Worm (Caenorhabditis elegans) whole organism, L4 larva: ENCODE measurements around the gene tba-4.

Experiments
- F37D6.2 ChIP-seq: sonication (generic microtip); optimal IDR thresholded peaks from 2 replicates; lab custom pipeline; 2016; ENCODE audit warnings: mild to moderate bottlenecking, missing genetic modification characterization, missing compliant biosample characterization
- F44E2.7 ChIP-seq: fragments of 200-800 bp; sonication (Bioruptor generic); IDR thresholded peaks from 2 replicates; pipeline ENCODE4 v2.1.2; 2022; ENCODE audit warnings: missing genetic modification characterization, missing compliant biosample characterization
- Y105C5A.15 ChIP-seq: fragments of 200-800 bp; sonication (Bioruptor generic); IDR thresholded peaks from 2 replicates; pipeline ENCODE4 v1.3.6; 2022; ENCODE audit warnings: missing genetic modification characterization, missing compliant biosample characterization
- Y48G9A.11 ChIP-seq: fragments of 200-800 bp; sonication (Bioruptor generic); IDR thresholded peaks from 2 replicates; pipeline ENCODE4 v1.3.6; 2022; ENCODE audit warnings: missing genetic modification reagents, missing genetic modification characterization, missing compliant biosample characterization
- ZK546.5 ChIP-seq, 2 experiments: sonication (generic microtip); optimal IDR thresholded peaks; 2 replicates each; lab custom pipeline; 2017; ENCODE audit warnings: missing biosample characterization in 2 of 2, missing genetic modification characterization in 2 of 2
- aha-1 ChIP-seq: fragments of 150-350 bp; peaks from one replicate; lab custom pipeline; 2014; ENCODE audit warnings: missing biosample characterization, missing genetic modification characterization
- ama-1 ChIP-seq: fragments of 150-350 bp; optimal IDR thresholded peaks from 2 replicates; lab custom pipeline; 2014; ENCODE audit warnings: inconsistent platforms, mixed read lengths
- attf-4 ChIP-seq: sonication (generic microtip); optimal IDR thresholded peaks from 3 replicates; lab custom pipeline; 2017; ENCODE audit warnings: missing biosample characterization, missing genetic modification characterization
- ceh-20 ChIP-seq: fragments of 200-800 bp; sonication (Bioruptor generic); IDR thresholded peaks from 2 replicates; pipeline ENCODE4 v1.3.6; 2022; ENCODE audit warnings: missing genetic modification reagents, missing genetic modification characterization, missing compliant biosample characterization
- ces-1 ChIP-seq: fragments of 150-350 bp; sonication (generic microtip); optimal IDR thresholded peaks from 4 replicates; lab custom pipeline; 2014; ENCODE audit warnings: missing biosample characterization, missing genetic modification reagents, missing genetic modification characterization
- ctbp-1 ChIP-seq: fragments of 200-800 bp; sonication (Bioruptor generic); IDR thresholded peaks from 2 replicates; pipeline ENCODE4 v1.3.6; 2022; ENCODE audit warnings: missing genetic modification reagents, missing genetic modification characterization, missing compliant biosample characterization
- daf-19 ChIP-seq: fragments of 200-800 bp; sonication (Bioruptor generic); conservative IDR thresholded peaks from 2 replicates; pipeline ENCODE4 v1.3.6; 2022; ENCODE audit warnings: missing genetic modification characterization, missing compliant biosample characterization
- dmd-6 ChIP-seq: fragments of 200-800 bp; sonication (Bioruptor generic); IDR thresholded peaks from 2 replicates; pipeline ENCODE4 v1.3.6; 2022; ENCODE audit warnings: missing genetic modification reagents, missing genetic modification characterization, missing compliant biosample characterization
- dmd-8 ChIP-seq: fragments of 200-800 bp; sonication (Bioruptor generic); IDR thresholded peaks from 2 replicates; pipeline ENCODE4 v1.3.6; 2022; ENCODE audit warnings: missing genetic modification characterization, missing compliant biosample characterization
- egl-43 ChIP-seq: fragments of 200-800 bp; sonication (Bioruptor generic); IDR thresholded peaks from 2 replicates; pipeline ENCODE4 v1.3.6; 2022; ENCODE audit warnings: missing genetic modification reagents, missing genetic modification characterization, missing compliant biosample characterization
- fkh-10 ChIP-seq: fragments of 150-350 bp; optimal IDR thresholded peaks from 2 replicates; lab custom pipeline; 2014; ENCODE audit warnings: missing biosample characterization, missing genetic modification reagents, missing genetic modification characterization
- hif-1 ChIP-seq, 2 experiments: sonication (generic microtip); optimal IDR thresholded peaks; 2 replicates each; lab custom pipeline; 2016 to 2017; ENCODE audit warnings: missing compliant biosample characterization in 2 of 2, missing genetic modification characterization in 2 of 2, missing genetic modification reagents in 2 of 2, missing genotype in 2 of 2, mild to moderate bottlenecking in 1 of 2
- hlh-11 ChIP-seq: fragments of 200-800 bp; sonication (Bioruptor generic); optimal IDR thresholded peaks from 2 replicates; lab custom pipeline; 2018; ENCODE audit warnings: mild to moderate bottlenecking, missing genetic modification characterization, missing compliant biosample characterization
- hlh-30 ChIP-seq: sonication (generic microtip); optimal IDR thresholded peaks from 2 replicates; lab custom pipeline; 2017; ENCODE audit warnings: antibody characterized with exemption, mild to moderate bottlenecking, missing genetic modification characterization, missing compliant biosample characterization; ENCODE audit not compliant: insufficient read depth
- lim-7 ChIP-seq: fragments of 200-800 bp; sonication (Bioruptor generic); IDR thresholded peaks from 2 replicates; pipeline ENCODE4 v1.3.6; 2022; ENCODE audit warnings: missing genetic modification characterization, missing compliant biosample characterization
- lin-13 ChIP-seq: fragments of 150-350 bp; optimal IDR thresholded peaks from 2 replicates; lab custom pipeline; 2014; ENCODE audit warnings: missing biosample characterization, missing genetic modification reagents, missing genetic modification characterization
- lin-15B ChIP-seq: fragments of 150-350 bp; sonication (generic microtip); optimal IDR thresholded peaks from 3 replicates; lab custom pipeline; 2014; ENCODE audit warnings: missing biosample characterization, missing genetic modification characterization
- lin-29 ChIP-seq: fragments of 200-800 bp; sonication (Bioruptor generic); IDR thresholded peaks from 2 replicates; pipeline ENCODE4 v1.3.6; 2022; ENCODE audit warnings: missing genetic modification reagents, missing genetic modification characterization, missing compliant biosample characterization
- lin-38 ChIP-seq: fragments of 200-800 bp; sonication (Bioruptor generic); IDR thresholded peaks from 2 replicates; pipeline ENCODE4 v1.3.6; 2022; ENCODE audit warnings: missing genetic modification reagents, missing genetic modification characterization, missing compliant biosample characterization
- lir-3 ChIP-seq: sonication (generic microtip); optimal IDR thresholded peaks from 2 replicates; lab custom pipeline; 2016; ENCODE audit warnings: mild to moderate bottlenecking, missing genetic modification characterization, missing compliant biosample characterization
- mes-2 ChIP-seq: sonication (generic microtip); optimal IDR thresholded peaks from 2 replicates; lab custom pipeline; 2016; ENCODE audit warnings: missing genotype, mild to moderate bottlenecking, missing genetic modification characterization, missing compliant biosample characterization; ENCODE audit not compliant: poor library complexity, severe bottlenecking
- mxl-2 ChIP-seq: fragments of 200-800 bp; sonication (Bioruptor generic); conservative IDR thresholded peaks from 2 replicates; pipeline ENCODE4 v1.3.6; 2022; ENCODE audit warnings: missing genetic modification reagents, missing genetic modification characterization, missing compliant biosample characterization
- mxl-3 ChIP-seq: fragments of 200-800 bp; sonication (Bioruptor generic); optimal IDR thresholded peaks from 2 replicates; lab custom pipeline; 2018; ENCODE audit warnings: mild to moderate bottlenecking, missing genetic modification characterization, missing compliant biosample characterization
- nhr-10 ChIP-seq: fragments of 150-350 bp; optimal IDR thresholded peaks from 2 replicates; lab custom pipeline; 2014; ENCODE audit warnings: missing biosample characterization, missing genetic modification characterization
- nhr-111 ChIP-seq: fragments of 200-800 bp; sonication (Bioruptor generic); optimal IDR thresholded peaks from 2 replicates; lab custom pipeline; 2018; ENCODE audit warnings: mild to moderate bottlenecking, missing genetic modification characterization, missing compliant biosample characterization
- nhr-237 ChIP-seq: sonication (generic microtip); optimal IDR thresholded peaks from 2 replicates; lab custom pipeline; 2017; ENCODE audit warnings: missing biosample characterization, missing genetic modification characterization
- nhr-77 ChIP-seq: fragments of 150-350 bp; optimal IDR thresholded peaks from 2 replicates; lab custom pipeline; 2014; ENCODE audit warnings: missing biosample characterization, missing genetic modification characterization
- php-3 ChIP-seq: fragments of 200-800 bp; sonication (Bioruptor generic); IDR thresholded peaks from 2 replicates; pipeline ENCODE4 v1.3.6; 2022; ENCODE audit warnings: missing genetic modification reagents, missing genetic modification characterization, missing compliant biosample characterization
- pqm-1 ChIP-seq: sonication (generic microtip); optimal IDR thresholded peaks from 2 replicates; lab custom pipeline; 2017; ENCODE audit warnings: missing biosample characterization, missing genetic modification characterization
- sdz-12 ChIP-seq: fragments of 200-800 bp; sonication (Bioruptor generic); optimal IDR thresholded peaks from 2 replicates; lab custom pipeline; 2018; ENCODE audit warnings: mild to moderate bottlenecking, missing genetic modification characterization, missing compliant biosample characterization
- set-16 ChIP-seq: fragments of 200-800 bp; sonication (Bioruptor generic); IDR thresholded peaks from 2 replicates; pipeline ENCODE4 v1.3.6; 2022; ENCODE audit warnings: missing genetic modification reagents, missing genetic modification characterization, missing compliant biosample characterization
- spr-3 ChIP-seq: fragments of 200-800 bp; sonication (Bioruptor generic); optimal IDR thresholded peaks from 2 replicates; lab custom pipeline; 2018; ENCODE audit warnings: mild to moderate bottlenecking, missing genetic modification characterization, missing compliant biosample characterization
- tra-1 ChIP-seq: fragments of 200-800 bp; sonication (Bioruptor generic); IDR thresholded peaks from 2 replicates; pipeline ENCODE4 v1.3.6; 2022; ENCODE audit warnings: missing genetic modification reagents, missing genetic modification characterization, missing compliant biosample characterization
- unc-62 ChIP-seq, 3 experiments: fragments of 150-350 bp in 1 of 3; sonication (generic microtip); optimal IDR thresholded peaks in 2 of 3; peaks in 1 of 3; 1 replicate in 1 of 3; 2 replicates in 2 of 3; lab custom pipeline; 2014 to 2017; ENCODE audit warnings: missing biosample characterization in 3 of 3, missing genetic modification characterization in 3 of 3, missing genetic modification reagents in 3 of 3, missing genotype in 1 of 3
- zag-1 ChIP-seq: fragments of 150-350 bp; optimal IDR thresholded peaks from 2 replicates; lab custom pipeline; 2014; ENCODE audit warnings: missing biosample characterization, missing genetic modification characterization
- ztf-7 ChIP-seq: fragments of 150-350 bp; optimal IDR thresholded peaks from 2 replicates; lab custom pipeline; 2014; ENCODE audit warnings: missing biosample characterization, missing genetic modification characterization

The tba-4 gene

ce11 chrII:10930678-10931650, 12.5 kb downstream of the tba-4 start:
- TF ChIP-seq nhr-111 (GFP tag; lab: Kevin White, UChicago): peak; percentile 5
- peak; percentile 35; the same call in 1 of the 2 replicates for TF ChIP-seq php-3
- TF ChIP-seq aha-1 (tag; lab: Kevin White, UChicago): peak; percentile 95
- no peak for TF ChIP-seq lin-13
- no peak for TF ChIP-seq lim-7 (GFP tag; lab: Robert Waterston, UW)
- TF ChIP-seq egl-43 (GFP tag; lab: Robert Waterston, UW): no peak
- no peak for TF ChIP-seq nhr-237 (tag; lab: Kevin White, UChicago)
- TF ChIP-seq hlh-11 (tag; lab: Kevin White, UChicago): no peak
- TF ChIP-seq fkh-10 (GFP tag; lab: Kevin White, UChicago): no peak
- TF ChIP-seq lin-29 (GFP tag; lab: Robert Waterston, UW): no peak
- 0 out of 2 replicates have a peak, but pooled peaks have one; percentile 62 for TF ChIP-seq F44E2.7 (GFP tag; lab: Robert Waterston, UW)
- TF ChIP-seq dmd-6 (GFP tag; lab: Robert Waterston, UW): peak; percentile 13; the same call in 1 of the 2 replicates
- peak in 1 of 2 experiments; percentile 22 for TF ChIP-seq hif-1 (tag; optimal IDR thresholded peaks at IDR 0.05; lab: Kevin White, UChicago)
- TF ChIP-seq ceh-20 (GFP tag; lab: Robert Waterston, UW): 0 out of 2 replicates have a peak, but pooled peaks have one; percentile 7
- TF ChIP-seq pqm-1: no peak
- peak; percentile 33; the same call in 1 of the 2 replicates for TF ChIP-seq lin-38
- no peak for TF ChIP-seq lir-3 (tag; lab: Kevin White, UChicago)
- no peak for TF ChIP-seq attf-4
- no peak for TF ChIP-seq spr-3 (GFP tag; lab: Kevin White, UChicago)
- no peak for TF ChIP-seq ZK546.5 (tag; optimal IDR thresholded peaks at IDR 0.05; lab: Kevin White, UChicago)
- TF ChIP-seq daf-19 (GFP tag; lab: Robert Waterston, UW): no peak
- peak; percentile 62 for TF ChIP-seq ama-1 (lab: Kevin White, UChicago)
- TF ChIP-seq, all 104 proteins: peak for 9

- TF ChIP-seq zag-1 (tag; lab: Kevin White, UChicago) (no peak), pqm-1 (no peak), ztf-7 (tag; lab: Kevin White, UChicago) (no peak), mxl-3 (GFP tag; lab: Kevin White, UChicago) (no peak)
Observed at ce11 chrII:10932305-10932704, 13.8 kb downstream of the tba-4 start.

ce11 chrII:10932725-10933124, 14.2 kb downstream of the tba-4 start:
- TF ChIP-seq set-16 (GFP tag; lab: Robert Waterston, UW): peak; percentile 96
- TF ChIP-seq egl-43 (GFP tag; lab: Robert Waterston, UW): peak; percentile 62; the same call in 1 of the 2 replicates
- TF ChIP-seq Y48G9A.11: 0 out of 2 replicates have a peak, but pooled peaks have one; percentile 6

- no peak for TF ChIP-seq nhr-111 (GFP tag; lab: Kevin White, UChicago)
- TF ChIP-seq ces-1 (GFP tag; lab: Kevin White, UChicago): no peak
- no peak for TF ChIP-seq pqm-1
- no peak for TF ChIP-seq mxl-2 (GFP tag; lab: Robert Waterston, UW)
- no peak for TF ChIP-seq dmd-8 (GFP tag; lab: Robert Waterston, UW)
- no peak for TF ChIP-seq attf-4
- no peak for TF ChIP-seq Y105C5A.15 (GFP tag; lab: Robert Waterston, UW)
- TF ChIP-seq lin-13: peak; percentile 13
- no peak for TF ChIP-seq tra-1
- TF ChIP-seq F37D6.2 (tag; lab: Kevin White, UChicago): no peak
- TF ChIP-seq sdz-12 (GFP tag; lab: Kevin White, UChicago): no peak
- TF ChIP-seq mes-2 (tag; lab: Kevin White, UChicago): no peak
- TF ChIP-seq hlh-30: no peak
- no peak for TF ChIP-seq lin-15B (tag; lab: Kevin White, UChicago)
- TF ChIP-seq set-16 (GFP tag; lab: Robert Waterston, UW): peak; percentile 19; the same call in 1 of the 2 replicates
- TF ChIP-seq nhr-77 (tag; lab: Kevin White, UChicago): no peak
- no peak for TF ChIP-seq ctbp-1 (GFP tag; lab: Robert Waterston, UW)
- TF ChIP-seq nhr-10: no peak
- TF ChIP-seq unc-62 (GFP tag; optimal IDR thresholded peaks at IDR 0.05 in 1 of 2; lab: Kevin White, UChicago): peak in 1 of 2 experiments; percentile 20
- TF ChIP-seq unc-62 (tag; optimal IDR thresholded peaks at IDR 0.05; lab: Kevin White, UChicago): no peak
- TF ChIP-seq hif-1 (tag; optimal IDR thresholded peaks at IDR 0.05; lab: Kevin White, UChicago): no peak
Observed at ce11 chrII:10933948-10934722, 15.6 kb downstream of the tba-4 start.
